Worm (Caenorhabditis elegans) whole organism, mixed stage, embryonic: ENCODE results near the gene clec-144.

ENCODE experiments used
- elt-1 ChIP-seq: sonication (generic microtip); optimal IDR thresholded peaks from 2 replicates; lab custom pipeline; 2017; ENCODE audit warnings: missing genetic modification characterization, mild to moderate bottlenecking, missing compliant biosample characterization, antibody characterized with exemption, moderate library complexity, borderline replicate concordance; ENCODE audit not compliant: insufficient read depth
- elt-3 ChIP-seq: fragments of 150-350 bp; optimal IDR thresholded peaks from 2 replicates; lab custom pipeline; 2014; ENCODE audit warnings: missing biosample characterization, missing genetic modification characterization
- nhr-76 ChIP-seq: sonication (generic microtip); optimal IDR thresholded peaks from 2 replicates; lab custom pipeline; 2017; ENCODE audit warnings: missing biosample characterization, missing genetic modification characterization
- snpc-4 ChIP-seq: fragments of 150-350 bp; optimal IDR thresholded peaks from 2 replicates; lab custom pipeline; 2014; ENCODE audit warnings: missing biosample characterization, missing genetic modification characterization
- unc-39 ChIP-seq: fragments of 150-350 bp; optimal IDR thresholded peaks from 2 replicates; lab custom pipeline; 2014; ENCODE audit warnings: missing biosample characterization, missing genetic modification characterization
- unc-62 ChIP-seq: fragments of 150-350 bp; optimal IDR thresholded peaks from 2 replicates; lab custom pipeline; 2014; ENCODE audit warnings: missing biosample characterization, missing genetic modification reagents, missing genetic modification characterization

ce11 chrII:11842317-11842716 is 9.9 kb upstream of the clec-144 start, which contains the start of gene T27D12.1:
- TF ChIP-seq unc-39 (tag; lab: Kevin White, UChicago) (no peak), nhr-76 (no peak), elt-1 (no peak), unc-62 (GFP tag; lab: Kevin White, UChicago) (no peak), snpc-4 (tag; lab: Kevin White, UChicago) (no peak), elt-3 (tag; lab: Kevin White, UChicago) (no peak)
